Fruit fly (Drosophila melanogaster): ENCODE measurements around the gene Idgf3.

- TF ChIP-seq Sin3A (optimal IDR thresholded peaks at IDR 0.05) (no peak), psq (optimal IDR thresholded peaks at IDR 0.05) (no peak), insv (optimal IDR thresholded peaks at IDR 0.05) (no peak)
Observed at dm6 chr2L:16451858-16452257, 1.2 kb downstream of the Idgf3 start.
